Worm (Caenorhabditis elegans): Measurements from ENCODE around the gene ZC404.2.

The ZC404.2 gene

ce11 chrV:6783044-6783625 is 4.6 kb upstream of the ZC404.2 start (continued):
- TF ChIP-seq F52B5.7 (tag; optimal IDR thresholded peaks at IDR 0.05), result peak; percentile 45
- TF ChIP-seq akir-1 (GFP tag; optimal IDR thresholded peaks at IDR 0.05), result no peak
- TF ChIP-seq athp-1 (tag; optimal IDR thresholded peaks at IDR 0.05), result peak; percentile 67
- TF ChIP-seq rcor-1 (GFP tag; IDR thresholded peaks at IDR 0.05), result peak; percentile 45; the same call in 1 of the 2 replicates
- TF ChIP-seq dox-1 (GFP tag; IDR thresholded peaks at IDR 0.05), result peak; percentile 58
- no peak for TF ChIP-seq Y95B8A.8 (GFP tag; IDR thresholded peaks at IDR 0.05)
- peak; percentile 3 for TF ChIP-seq madf-8 (GFP tag; conservative IDR thresholded peaks at IDR 0.05)
- TF ChIP-seq F55B11.4 (tag; optimal IDR thresholded peaks at IDR 0.05; ENCODE audit: borderline replicate concordance, insufficient read depth), result no peak
- no peak for TF ChIP-seq F39B2.1 (GFP tag; IDR thresholded peaks at IDR 0.05)
- TF ChIP-seq lin-35 (GFP tag; optimal IDR thresholded peaks at IDR 0.05), result no peak
- no peak for TF ChIP-seq lsy-27 (tag; optimal IDR thresholded peaks at IDR 0.05; ENCODE audit: borderline replicate concordance, insufficient read depth)
- TF ChIP-seq tbp1 (GFP tag; optimal IDR thresholded peaks at IDR 0.05), result peak; percentile 32
- no peak for TF ChIP-seq Y56A3A.18 (GFP tag; IDR thresholded peaks at IDR 0.05)
- TF ChIP-seq ztf-28 (GFP tag; IDR thresholded peaks at IDR 0.05), result no peak
- no peak for TF ChIP-seq hlh-26 (GFP tag; conservative IDR thresholded peaks at IDR 0.05)
- peak; percentile 65; the same call in 1 of the 2 replicates for TF ChIP-seq attf-6 (GFP tag; IDR thresholded peaks at IDR 0.05)
- TF ChIP-seq xnd-1 (tag; optimal IDR thresholded peaks at IDR 0.05), result peak; percentile 50
- no peak for TF ChIP-seq ceh-91 (GFP tag; IDR thresholded peaks at IDR 0.05)
- TF ChIP-seq F49E8.2 (tag; optimal IDR thresholded peaks at IDR 0.05; ENCODE audit: insufficient read depth), result peak; percentile 66
- TF ChIP-seq egl-18 (GFP tag; IDR thresholded peaks at IDR 0.05), result no peak
- no peak; the same call in 1 of the 2 replicates for TF ChIP-seq ceh-40 (GFP tag; IDR thresholded peaks at IDR 0.05)
- TF ChIP-seq zim-3 (tag; optimal IDR thresholded peaks at IDR 0.05), result no peak
- TF ChIP-seq snpc-1.1 (tag; optimal IDR thresholded peaks at IDR 0.05; ENCODE audit: insufficient read depth), result no peak
- no peak for TF ChIP-seq attf-3 (GFP tag; conservative IDR thresholded peaks at IDR 0.05)
- no peak for TF ChIP-seq B0261.1 (tag; optimal IDR thresholded peaks at IDR 0.05)
- TF ChIP-seq aptf-2 (GFP tag; conservative IDR thresholded peaks at IDR 0.05), result no peak
- TF ChIP-seq bed-2 (GFP tag; IDR thresholded peaks at IDR 0.05), result no peak
- peak; percentile 21; the same call in 1 of the 2 replicates for TF ChIP-seq F33H1.4 (GFP tag; IDR thresholded peaks at IDR 0.05)
- TF ChIP-seq hrde-1 (tag; optimal IDR thresholded peaks at IDR 0.05; ENCODE audit: borderline replicate concordance), result peak; percentile 32
- no peak for TF ChIP-seq B0035.1 (tag; optimal IDR thresholded peaks at IDR 0.05)
- TF ChIP-seq nfya-2 (GFP tag; IDR thresholded peaks at IDR 0.05), result no peak
- no peak for TF ChIP-seq F10E7.11 (tag; optimal IDR thresholded peaks at IDR 0.05)
- no peak for TF ChIP-seq F57A8.1 (GFP tag; optimal IDR thresholded peaks at IDR 0.05)
- no peak for TF ChIP-seq lir-1 (GFP tag; conservative IDR thresholded peaks at IDR 0.05)
- TF ChIP-seq ztf-18 (tag; optimal IDR thresholded peaks at IDR 0.05), result peak; percentile 22
- TF ChIP-seq attf-5 (GFP tag; optimal IDR thresholded peaks at IDR 0.05), result peak; percentile 38
- TF ChIP-seq atf-7 (tag; optimal IDR thresholded peaks at IDR 0.05), result peak; percentile 27
- TF ChIP-seq ztf-6 (GFP tag; IDR thresholded peaks at IDR 0.05), result no peak
- no peak for TF ChIP-seq F37B4.10 (GFP tag; IDR thresholded peaks at IDR 0.05)
- TF ChIP-seq F57C9.4 (tag; optimal IDR thresholded peaks at IDR 0.05), result no peak
- TF ChIP-seq mes-4 (tag; optimal IDR thresholded peaks at IDR 0.05), result no peak
- peak; percentile 78 for TF ChIP-seq Y79H2A.3 (GFP tag; conservative IDR thresholded peaks at IDR 0.05)
- TF ChIP-seq cebp-2 (GFP tag; IDR thresholded peaks at IDR 0.05), result no peak
- no peak for TF ChIP-seq nfya-1 (tag; optimal IDR thresholded peaks at IDR 0.05; ENCODE audit: borderline replicate concordance, insufficient read depth)
- TF ChIP-seq egl-44 (GFP tag; IDR thresholded peaks at IDR 0.05), result no peak
- no peak for TF ChIP-seq dpff-1 (tag; optimal IDR thresholded peaks at IDR 0.05)
- no peak for TF ChIP-seq B0019.2 (GFP tag; conservative IDR thresholded peaks at IDR 0.05)

Data from whole organism, young adult.